Worm (Caenorhabditis elegans) whole organism, L4 larva: Measurements from ENCODE around the gene K09H11.15.

Experiments used
- F10B5.3 ChIP-seq: sonication (generic microtip); optimal IDR thresholded peaks from 2 replicates; lab custom pipeline; 2016; ENCODE audit warnings: mild to moderate bottlenecking, missing genetic modification characterization, missing compliant biosample characterization
- T20F7.1 ChIP-seq: fragments of 200-800 bp; sonication (Bioruptor generic); optimal IDR thresholded peaks from 2 replicates; lab custom pipeline; 2018; ENCODE audit warnings: mild to moderate bottlenecking, missing genetic modification characterization, missing compliant biosample characterization
- Y75B8A.6 ChIP-seq: fragments of 200-800 bp; sonication (Bioruptor generic); IDR thresholded peaks from 2 replicates; pipeline ENCODE4 v1.3.6; 2022; ENCODE audit warnings: missing genetic modification reagents, missing genetic modification characterization, missing compliant biosample characterization
- ZK337.2 ChIP-seq: fragments of 200-800 bp; sonication (Bioruptor generic); IDR thresholded peaks from 2 replicates; pipeline ENCODE4 v1.3.6; 2022; ENCODE audit warnings: missing genetic modification reagents, missing genetic modification characterization, missing compliant biosample characterization
- ZK546.5 ChIP-seq, 2 experiments: sonication (generic microtip); optimal IDR thresholded peaks; 2 replicates each; lab custom pipeline; 2017; ENCODE audit warnings: missing biosample characterization in 2 of 2, missing genetic modification characterization in 2 of 2
- aha-1 ChIP-seq: fragments of 150-350 bp; peaks from one replicate; lab custom pipeline; 2014; ENCODE audit warnings: missing biosample characterization, missing genetic modification characterization
- aly-2 ChIP-seq: sonication (generic microtip); optimal IDR thresholded peaks from 2 replicates; lab custom pipeline; 2018; ENCODE audit warnings: missing biosample characterization, missing genetic modification characterization
- ama-1 ChIP-seq: fragments of 150-350 bp; optimal IDR thresholded peaks from 2 replicates; lab custom pipeline; 2014; ENCODE audit warnings: inconsistent platforms, mixed read lengths
- ceh-32 ChIP-seq: sonication (generic microtip); optimal IDR thresholded peaks from 2 replicates; lab custom pipeline; 2016; ENCODE audit warnings: mild to moderate bottlenecking, missing genetic modification characterization, missing compliant biosample characterization; ENCODE audit not compliant: poor library complexity
- ces-1 ChIP-seq: fragments of 150-350 bp; sonication (generic microtip); optimal IDR thresholded peaks from 4 replicates; lab custom pipeline; 2014; ENCODE audit warnings: missing biosample characterization, missing genetic modification reagents, missing genetic modification characterization
- daf-16 ChIP-seq, 3 experiments: sonication (generic microtip); optimal IDR thresholded peaks; 2 replicates each; lab custom pipeline; 2016 to 2017; ENCODE audit warnings: missing genetic modification characterization in 3 of 3, missing genetic modification reagents in 3 of 3, mild to moderate bottlenecking in 2 of 3, missing compliant biosample characterization in 2 of 3, missing biosample characterization in 1 of 3, moderate library complexity in 1 of 3
- daf-19 ChIP-seq: fragments of 200-800 bp; sonication (Bioruptor generic); conservative IDR thresholded peaks from 2 replicates; pipeline ENCODE4 v1.3.6; 2022; ENCODE audit warnings: missing genetic modification characterization, missing compliant biosample characterization
- dve-1 ChIP-seq: sonication (generic microtip); optimal IDR thresholded peaks from 2 replicates; lab custom pipeline; 2017; ENCODE audit warnings: antibody characterized with exemption, mild to moderate bottlenecking, missing genetic modification characterization, missing compliant biosample characterization; ENCODE audit not compliant: insufficient read depth
- egl-27 ChIP-seq: sonication (generic microtip); optimal IDR thresholded peaks from 3 replicates; lab custom pipeline; 2017; ENCODE audit warnings: missing biosample characterization, missing genetic modification reagents, missing genetic modification characterization
- egl-43 ChIP-seq: fragments of 200-800 bp; sonication (Bioruptor generic); IDR thresholded peaks from 2 replicates; pipeline ENCODE4 v1.3.6; 2022; ENCODE audit warnings: missing genetic modification reagents, missing genetic modification characterization, missing compliant biosample characterization
- gei-8 ChIP-seq: fragments of 200-800 bp; sonication (Bioruptor generic); optimal IDR thresholded peaks from 2 replicates; lab custom pipeline; 2018; ENCODE audit warnings: mild to moderate bottlenecking, missing genetic modification characterization, missing compliant biosample characterization
- hlh-11 ChIP-seq: fragments of 200-800 bp; sonication (Bioruptor generic); optimal IDR thresholded peaks from 2 replicates; lab custom pipeline; 2018; ENCODE audit warnings: mild to moderate bottlenecking, missing genetic modification characterization, missing compliant biosample characterization
- hlh-30 ChIP-seq: sonication (generic microtip); optimal IDR thresholded peaks from 2 replicates; lab custom pipeline; 2017; ENCODE audit warnings: antibody characterized with exemption, mild to moderate bottlenecking, missing genetic modification characterization, missing compliant biosample characterization; ENCODE audit not compliant: insufficient read depth
- hmg-1.1 ChIP-seq: fragments of 200-800 bp; sonication (Bioruptor generic); IDR thresholded peaks from 2 replicates; pipeline ENCODE4 v1.3.6; 2022; ENCODE audit warnings: missing genetic modification reagents, missing genetic modification characterization, missing compliant biosample characterization
- lin-1 ChIP-seq: fragments of 200-800 bp; sonication (Bioruptor generic); IDR thresholded peaks from 2 replicates; pipeline ENCODE4 v1.3.6; 2022; ENCODE audit warnings: missing genetic modification reagents, missing genetic modification characterization, missing compliant biosample characterization
- lin-13 ChIP-seq: fragments of 150-350 bp; optimal IDR thresholded peaks from 2 replicates; lab custom pipeline; 2014; ENCODE audit warnings: missing biosample characterization, missing genetic modification reagents, missing genetic modification characterization
- lin-38 ChIP-seq: fragments of 200-800 bp; sonication (Bioruptor generic); IDR thresholded peaks from 2 replicates; pipeline ENCODE4 v1.3.6; 2022; ENCODE audit warnings: missing genetic modification reagents, missing genetic modification characterization, missing compliant biosample characterization
- mdl-1 ChIP-seq, 2 experiments: fragments of 150-350 bp in 1 of 2; sonication (generic microtip) in 1 of 2; optimal IDR thresholded peaks; 2 replicates each; lab custom pipeline; 2014 to 2017; ENCODE audit warnings: missing biosample characterization in 2 of 2, missing genetic modification characterization in 2 of 2
- mep-1 ChIP-seq: fragments of 150-350 bp; sonication (generic microtip); optimal IDR thresholded peaks from 3 replicates; lab custom pipeline; 2014; ENCODE audit warnings: missing biosample characterization, missing genetic modification characterization
- mxl-2 ChIP-seq: fragments of 200-800 bp; sonication (Bioruptor generic); conservative IDR thresholded peaks from 2 replicates; pipeline ENCODE4 v1.3.6; 2022; ENCODE audit warnings: missing genetic modification reagents, missing genetic modification characterization, missing compliant biosample characterization
- mxl-3 ChIP-seq: fragments of 200-800 bp; sonication (Bioruptor generic); optimal IDR thresholded peaks from 2 replicates; lab custom pipeline; 2018; ENCODE audit warnings: mild to moderate bottlenecking, missing genetic modification characterization, missing compliant biosample characterization
- nhr-10 ChIP-seq: fragments of 150-350 bp; optimal IDR thresholded peaks from 2 replicates; lab custom pipeline; 2014; ENCODE audit warnings: missing biosample characterization, missing genetic modification characterization
- nhr-102 ChIP-seq: sonication (generic microtip); optimal IDR thresholded peaks from 2 replicates; lab custom pipeline; 2016; ENCODE audit warnings: mild to moderate bottlenecking, missing genetic modification characterization, moderate library complexity, missing compliant biosample characterization
- nhr-11 ChIP-seq: fragments of 150-350 bp; optimal IDR thresholded peaks from 2 replicates; lab custom pipeline; 2014; ENCODE audit warnings: missing biosample characterization, missing genetic modification characterization
- nhr-28 ChIP-seq: fragments of 150-350 bp; optimal IDR thresholded peaks from 2 replicates; lab custom pipeline; 2014; ENCODE audit warnings: missing biosample characterization, missing genetic modification characterization
- pha-4 ChIP-seq, 2 experiments: fragments of 150-350 bp in 1 of 2; fragments of 200-800 bp in 1 of 2; sonication (Bioruptor generic) in 1 of 2; IDR thresholded peaks in 1 of 2; optimal IDR thresholded peaks in 1 of 2; 2 replicates each; pipeline versions ENCODE4 v1.3.6 to Lab custom; 2014 to 2022; ENCODE audit warnings: missing genetic modification characterization in 2 of 2, missing genetic modification reagents in 2 of 2, missing biosample characterization in 1 of 2, missing compliant biosample characterization in 1 of 2
- pqm-1 ChIP-seq: sonication (generic microtip); optimal IDR thresholded peaks from 2 replicates; lab custom pipeline; 2017; ENCODE audit warnings: missing biosample characterization, missing genetic modification characterization
- set-16 ChIP-seq: fragments of 200-800 bp; sonication (Bioruptor generic); IDR thresholded peaks from 2 replicates; pipeline ENCODE4 v1.3.6; 2022; ENCODE audit warnings: missing genetic modification reagents, missing genetic modification characterization, missing compliant biosample characterization
- skn-1 ChIP-seq: fragments of 150-350 bp; optimal IDR thresholded peaks from 2 replicates; lab custom pipeline; 2014; ENCODE audit warnings: missing biosample characterization, missing genetic modification characterization
- snpc-1.2 ChIP-seq: fragments of 200-800 bp; sonication (Bioruptor generic); IDR thresholded peaks from 2 replicates; pipeline ENCODE4 v1.3.6; 2022; ENCODE audit warnings: missing genetic modification reagents, missing genetic modification characterization, missing compliant biosample characterization
- spr-3 ChIP-seq: fragments of 200-800 bp; sonication (Bioruptor generic); optimal IDR thresholded peaks from 2 replicates; lab custom pipeline; 2018; ENCODE audit warnings: mild to moderate bottlenecking, missing genetic modification characterization, missing compliant biosample characterization
- unc-62 ChIP-seq, 3 experiments: fragments of 150-350 bp in 1 of 3; sonication (generic microtip); optimal IDR thresholded peaks in 2 of 3; peaks in 1 of 3; 1 replicate in 1 of 3; 2 replicates in 2 of 3; lab custom pipeline; 2014 to 2017; ENCODE audit warnings: missing biosample characterization in 3 of 3, missing genetic modification characterization in 3 of 3, missing genetic modification reagents in 3 of 3, missing genotype in 1 of 3
- zfp-2 ChIP-seq: sonication (generic microtip); optimal IDR thresholded peaks from 2 replicates; lab custom pipeline; 2016; ENCODE audit warnings: mild to moderate bottlenecking, missing genetic modification characterization, missing compliant biosample characterization
- zfp-3 ChIP-seq: fragments of 200-800 bp; sonication (Bioruptor generic); conservative IDR thresholded peaks from 2 replicates; pipeline ENCODE4 v1.3.6; 2022; ENCODE audit warnings: missing genetic modification reagents, missing genetic modification characterization, missing compliant biosample characterization

The K09H11.15 gene

ce11 chrV:5695635-5696034 is 35.0 kb downstream of the K09H11.15 start (continued):
- TF ChIP-seq daf-19 (no peak), F10B5.3 (tag; lab: Kevin White, UChicago) (no peak), nhr-10 (tag; lab: Kevin White, UChicago) (no peak), ZK337.2 (GFP tag; lab: Robert Waterston, UW) (no peak), aha-1 (tag; lab: Kevin White, UChicago) (no peak), snpc-1.2 (GFP tag; lab: Robert Waterston, UW) (no peak), skn-1 (tag; lab: Kevin White, UChicago) (no peak), hlh-11 (tag; lab: Kevin White, UChicago) (peak; percentile 47), lin-38 (GFP tag; lab: Robert Waterston, UW) (no peak), lin-1 (0 out of 2 replicates have a peak, but pooled peaks have one; percentile 33), egl-43 (GFP tag; lab: Robert Waterston, UW) (no peak), nhr-28 (tag; lab: Kevin White, UChicago) (peak; percentile 55), nhr-11 (no peak), mxl-3 (GFP tag; lab: Kevin White, UChicago) (peak; percentile 11)

ce11 chrV:5693595-5693994 is 37.1 kb downstream of the K09H11.15 start:
- TF ChIP-seq ZK337.2 (GFP tag; lab: Robert Waterston, UW) (no peak), pha-4 (GFP tag; IDR thresholded peaks at IDR 0.05; lab: Robert Waterston, UW) (no peak), pha-4 (tag; optimal IDR thresholded peaks at IDR 0.05; lab: Kevin White, UChicago) (no peak), unc-62 (GFP tag; optimal IDR thresholded peaks at IDR 0.05 in 1 of 2; lab: Kevin White, UChicago) (peak in 1 of 2 experiments; percentile 72), unc-62 (tag; optimal IDR thresholded peaks at IDR 0.05; lab: Kevin White, UChicago) (no peak), hmg-1.1 (no peak), T20F7.1 (GFP tag; lab: Kevin White, UChicago) (no peak), hlh-11 (tag; lab: Kevin White, UChicago) (peak; percentile 36), ces-1 (GFP tag; lab: Kevin White, UChicago) (no peak), hlh-30 (tag; lab: Kevin White, UChicago) (no peak), spr-3 (GFP tag; lab: Kevin White, UChicago) (no peak), Y75B8A.6 (no peak), nhr-11 (no peak), mdl-1 (tag; optimal IDR thresholded peaks at IDR 0.05; lab: Kevin White, UChicago) (peak in 1 of 2 experiments; percentile 4), zfp-3 (GFP tag; lab: Robert Waterston, UW) (no peak), mxl-2 (no peak), zfp-2 (no peak), egl-27 (no peak), lin-1 (no peak), lin-13 (GFP tag; lab: Kevin White, UChicago) (no peak), nhr-102 (no peak), ceh-32 (tag; lab: Kevin White, UChicago) (no peak), mep-1 (no peak), set-16 (GFP tag; lab: Robert Waterston, UW) (no peak), ZK546.5 (tag; optimal IDR thresholded peaks at IDR 0.05; lab: Kevin White, UChicago) (no peak), ama-1 (no peak)

- no peak for TF ChIP-seq zfp-3 (GFP tag; lab: Robert Waterston, UW)
- peak; percentile 8 for TF ChIP-seq dve-1 (tag; lab: Kevin White, UChicago)
- no peak for TF ChIP-seq daf-16 (GFP tag; optimal IDR thresholded peaks at IDR 0.05; lab: Kevin White, UChicago)
- TF ChIP-seq daf-16 (tag; optimal IDR thresholded peaks at IDR 0.05; lab: Kevin White, UChicago), result peak; percentile 34
- TF ChIP-seq gei-8 (GFP tag; lab: Kevin White, UChicago), result no peak
- no peak for TF ChIP-seq aly-2 (tag; lab: Kevin White, UChicago)
- TF ChIP-seq pqm-1 (tag; lab: Kevin White, UChicago), result peak; percentile 12
These were observed 38.8 kb downstream of the K09H11.15 start, which contains the start of gene F25B4.8 for ce11 chrV:5691665-5692407. TSS of gene F25B4.8 (minus strand) at chrV:5691715.
